Worm (Caenorhabditis elegans): Measurements from ENCODE around the gene B0035.13.

The B0035.13 gene

ce11 chrIV:11351563-11351962 is 45.0 kb upstream of the B0035.13 start:
- no peak for TF ChIP-seq mef-2 (tag; optimal IDR thresholded peaks at IDR 0.05)
- TF ChIP-seq nhr-84 (tag; optimal IDR thresholded peaks at IDR 0.05): no peak
- no peak for TF ChIP-seq pax-3 (tag; optimal IDR thresholded peaks at IDR 0.05)
- TF ChIP-seq nhr-237 (tag; optimal IDR thresholded peaks at IDR 0.05): no peak
- TF ChIP-seq lin-14 (GFP tag; optimal IDR thresholded peaks at IDR 0.05): peak; percentile 54
- peak; percentile 3 for TF ChIP-seq nhr-47 (tag; optimal IDR thresholded peaks at IDR 0.05)
- no peak for TF ChIP-seq efl-1 (optimal IDR thresholded peaks at IDR 0.05)
- TF ChIP-seq efl-1 (GFP tag; optimal IDR thresholded peaks at IDR 0.05 in 1 of 2): peak in 1 of 2 experiments; percentile 61
- TF ChIP-seq lin-35 (GFP tag; optimal IDR thresholded peaks at IDR 0.05): no peak
- TF ChIP-seq nhr-28 (tag; optimal IDR thresholded peaks at IDR 0.05): no peak
- peak; percentile 10 for TF ChIP-seq nhr-71 (tag; optimal IDR thresholded peaks at IDR 0.05)
- no peak for TF ChIP-seq ets-5 (GFP tag; IDR thresholded peaks at IDR 0.05)

ce11 chrIV:11350809-11351208 is 44.3 kb upstream of the B0035.13 start:
- TF ChIP-seq lsy-2 (tag; optimal IDR thresholded peaks at IDR 0.05) (peak; percentile 31 to 45), rnt-1 (tag; optimal IDR thresholded peaks at IDR 0.05) (peak; percentile 75), lin-39 (tag; optimal IDR thresholded peaks at IDR 0.05) (peak; percentile 66), unc-98 (GFP tag; IDR thresholded peaks at IDR 0.05) (peak; percentile 38; the same call in 1 of the 2 replicates), lin-14 (GFP tag; optimal IDR thresholded peaks at IDR 0.05) (peak; percentile 93), nhr-20 (tag; optimal IDR thresholded peaks at IDR 0.05) (peak; percentile 41), swsn-7 (tag; optimal IDR thresholded peaks at IDR 0.05) (peak; percentile 24), snu-23 (GFP tag; optimal IDR thresholded peaks at IDR 0.05) (peak; percentile 47), pag-3 (tag; optimal IDR thresholded peaks at IDR 0.05; ENCODE audit: borderline replicate concordance, insufficient read depth) (peak; percentile 64), efl-3 (GFP tag; optimal IDR thresholded peaks at IDR 0.05) (no peak), hlh-17 (GFP tag; optimal IDR thresholded peaks at IDR 0.05; ENCODE audit: borderline replicate concordance) (no peak), nhr-71 (tag; optimal IDR thresholded peaks at IDR 0.05) (peak; percentile 85), sup-37 (GFP tag; optimal IDR thresholded peaks at IDR 0.05) (no peak), nhr-19 (GFP tag; conservative IDR thresholded peaks at IDR 0.05) (peak; percentile 55)

DNA sequence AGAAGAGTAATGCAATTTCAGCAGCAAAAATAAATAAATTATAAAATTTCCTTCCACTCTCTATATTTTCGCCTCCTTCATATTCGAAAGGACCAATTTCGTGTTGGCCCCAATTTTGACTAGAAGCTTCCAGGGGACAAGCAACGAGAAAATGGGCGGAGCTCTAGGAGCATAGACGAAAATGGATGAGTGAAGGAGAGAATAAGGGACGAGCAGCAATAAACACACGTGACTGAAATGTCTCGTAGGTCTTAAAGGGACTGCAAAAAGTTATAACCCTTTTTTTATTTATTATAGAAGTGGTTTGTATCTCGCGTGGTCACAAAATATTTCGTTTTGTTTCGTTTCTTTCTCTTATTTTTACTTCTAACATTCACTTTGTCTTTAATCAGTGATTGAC is 43.2 kb upstream of the B0035.13 start:
- no peak for TF ChIP-seq ztf-11 (tag; optimal IDR thresholded peaks at IDR 0.05)
- TF ChIP-seq mab-9 (GFP tag; IDR thresholded peaks at IDR 0.05): no peak
- peak; percentile 53 for TF ChIP-seq nhr-47 (tag; optimal IDR thresholded peaks at IDR 0.05)
- no peak for TF ChIP-seq zip-4 (GFP tag; optimal IDR thresholded peaks at IDR 0.05)
- no peak for TF ChIP-seq lin-15B (tag; optimal IDR thresholded peaks at IDR 0.05)
- peak; percentile 7 for TF ChIP-seq unc-86 (tag; optimal IDR thresholded peaks at IDR 0.05)
- TF ChIP-seq lin-14 (GFP tag; optimal IDR thresholded peaks at IDR 0.05): peak; percentile 62
- TF ChIP-seq pqm-1 (tag; optimal IDR thresholded peaks at IDR 0.05): no peak
- no peak for TF ChIP-seq nhr-237 (tag; optimal IDR thresholded peaks at IDR 0.05)
- TF ChIP-seq hlh-4 (tag; optimal IDR thresholded peaks at IDR 0.05): no peak
- TF ChIP-seq jun-1 (tag; optimal IDR thresholded peaks at IDR 0.05): no peak
- TF ChIP-seq ceh-82 (tag; optimal IDR thresholded peaks at IDR 0.05): peak in 1 of 3 experiments; percentile 1
- no peak for TF ChIP-seq ets-5 (GFP tag; IDR thresholded peaks at IDR 0.05)
- peak; percentile 37 for TF ChIP-seq nhr-71 (tag; optimal IDR thresholded peaks at IDR 0.05)
- TF ChIP-seq nhr-28 (tag; optimal IDR thresholded peaks at IDR 0.05): no peak
- peak; percentile 0 to 28 for TF ChIP-seq lsy-2 (tag; optimal IDR thresholded peaks at IDR 0.05)
- TF ChIP-seq fos-1 (tag; optimal IDR thresholded peaks at IDR 0.05): no peak
- TF ChIP-seq dsc-1 (tag; optimal IDR thresholded peaks at IDR 0.05): peak; percentile 55
- no peak for TF ChIP-seq nhr-11 (tag; optimal IDR thresholded peaks at IDR 0.05)
- no peak for TF ChIP-seq hlh-17 (GFP tag; optimal IDR thresholded peaks at IDR 0.05; ENCODE audit: borderline replicate concordance)
- TF ChIP-seq mef-2 (tag; optimal IDR thresholded peaks at IDR 0.05): peak; percentile 7

ce11 chrIV:11348822-11349221 is 42.3 kb upstream of the B0035.13 start:
- TF ChIP-seq lin-14 (GFP tag; optimal IDR thresholded peaks at IDR 0.05) (peak; percentile 34), pag-3 (tag; optimal IDR thresholded peaks at IDR 0.05; ENCODE audit: borderline replicate concordance, insufficient read depth) (no peak), mef-2 (tag; optimal IDR thresholded peaks at IDR 0.05) (no peak)
